Worm (Caenorhabditis elegans) whole organism, L1 larva: ENCODE measurements around the gene C33D9.8.

Experiments used
- C04F5.9 ChIP-seq: sonication (generic microtip); optimal IDR thresholded peaks from 2 replicates; lab custom pipeline; 2016; ENCODE audit warnings: missing genetic modification characterization, missing compliant biosample characterization
- C16A3.4 ChIP-seq: fragments of 150-350 bp; optimal IDR thresholded peaks from 2 replicates; lab custom pipeline; 2014; ENCODE audit warnings: missing biosample characterization, missing genetic modification characterization
- aly-2 ChIP-seq: fragments of 150-350 bp; optimal IDR thresholded peaks from 2 replicates; lab custom pipeline; 2014; ENCODE audit warnings: missing biosample characterization, missing genetic modification characterization
- blmp-1 ChIP-seq: fragments of 150-350 bp; optimal IDR thresholded peaks from 2 replicates; lab custom pipeline; 2014; ENCODE audit warnings: missing biosample characterization, missing genetic modification characterization
- ces-1 ChIP-seq: fragments of 150-350 bp; optimal IDR thresholded peaks from 2 replicates; lab custom pipeline; 2014; ENCODE audit warnings: missing biosample characterization, missing genetic modification reagents, missing genetic modification characterization
- efl-1 ChIP-seq, 4 experiments: fragments of 150-350 bp; optimal IDR thresholded peaks in 3 of 4; peaks in 1 of 4; 1 replicate in 1 of 4; 2 replicates in 3 of 4; lab custom pipeline; 2014; ENCODE audit warnings: missing biosample characterization in 2 of 4, missing genetic modification characterization in 2 of 4, missing genetic modification reagents in 2 of 4
- egl-13 ChIP-seq: sonication (generic microtip); optimal IDR thresholded peaks from 2 replicates; lab custom pipeline; 2016; ENCODE audit warnings: missing genotype, missing genetic modification reagents, missing genetic modification characterization, missing compliant biosample characterization
- elt-3 ChIP-seq, 6 experiments: fragments of 150-350 bp in 1 of 6; sonication (generic microtip); optimal IDR thresholded peaks; 2 replicates each; lab custom pipeline; 2017 to 2018; ENCODE audit warnings: missing biosample characterization in 6 of 6, missing genetic modification characterization in 6 of 6, inconsistent platforms in 1 of 6
- fkh-4 ChIP-seq: sonication (generic microtip); optimal IDR thresholded peaks from 2 replicates; lab custom pipeline; 2016; ENCODE audit warnings: missing compliant biosample characterization, missing genetic modification characterization, borderline replicate concordance
- hlh-17 ChIP-seq: fragments of 200-800 bp; sonication (Bioruptor generic); optimal IDR thresholded peaks from 2 replicates; lab custom pipeline; 2018; ENCODE audit warnings: missing genetic modification characterization, mild to moderate bottlenecking, missing compliant biosample characterization, moderate library complexity, borderline replicate concordance
- hpl-2 ChIP-seq: fragments of 150-350 bp; optimal IDR thresholded peaks from 2 replicates; lab custom pipeline; 2014; ENCODE audit warnings: missing biosample characterization, missing genetic modification reagents, missing genetic modification characterization
- isw-1 ChIP-seq: fragments of 200-800 bp; sonication (Bioruptor generic); IDR thresholded peaks from 2 replicates; pipeline ENCODE4 v1.3.6; 2022; ENCODE audit warnings: missing genetic modification characterization, missing compliant biosample characterization
- lin-14 ChIP-seq: fragments of 200-800 bp; sonication (Bioruptor generic); optimal IDR thresholded peaks from 2 replicates; lab custom pipeline; 2018; ENCODE audit warnings: mild to moderate bottlenecking, missing genetic modification characterization, moderate library complexity, missing compliant biosample characterization
- lin-15B ChIP-seq: fragments of 150-350 bp; sonication (generic microtip); optimal IDR thresholded peaks from 3 replicates; lab custom pipeline; 2014; ENCODE audit warnings: missing biosample characterization, missing genetic modification characterization
- mab-9 ChIP-seq: fragments of 200-800 bp; sonication (Bioruptor generic); IDR thresholded peaks from 2 replicates; pipeline ENCODE4 v1.3.6; 2022; ENCODE audit warnings: missing genetic modification reagents, missing genetic modification characterization, missing compliant biosample characterization
- nhr-11 ChIP-seq: fragments of 150-350 bp; optimal IDR thresholded peaks from 2 replicates; lab custom pipeline; 2014; ENCODE audit warnings: missing biosample characterization, missing genetic modification characterization
- nhr-237 ChIP-seq: fragments of 150-350 bp; optimal IDR thresholded peaks from 2 replicates; lab custom pipeline; 2014; ENCODE audit warnings: missing biosample characterization, missing genetic modification characterization
- nhr-28 ChIP-seq: fragments of 150-350 bp; optimal IDR thresholded peaks from 2 replicates; lab custom pipeline; 2014; ENCODE audit warnings: missing biosample characterization, missing genetic modification characterization
- nhr-47 ChIP-seq: sonication (generic microtip); optimal IDR thresholded peaks from 2 replicates; lab custom pipeline; 2016; ENCODE audit warnings: mild to moderate bottlenecking, missing genetic modification characterization, moderate library complexity, missing compliant biosample characterization
- nhr-71 ChIP-seq: sonication (generic microtip); optimal IDR thresholded peaks from 2 replicates; lab custom pipeline; 2016; ENCODE audit warnings: mild to moderate bottlenecking, missing genetic modification characterization, moderate library complexity, missing compliant biosample characterization
- nhr-77 ChIP-seq: fragments of 150-350 bp; optimal IDR thresholded peaks from 2 replicates; lab custom pipeline; 2014; ENCODE audit warnings: missing biosample characterization, missing genetic modification characterization
- nhr-85 ChIP-seq: sonication (generic microtip); peaks from one replicate; lab custom pipeline; 2016; ENCODE audit warnings: missing genetic modification characterization, inconsistent platforms, missing compliant biosample characterization
- nhr-90 ChIP-seq: sonication (generic microtip); optimal IDR thresholded peaks from 2 replicates; lab custom pipeline; 2016; ENCODE audit warnings: mild to moderate bottlenecking, missing genetic modification characterization, missing compliant biosample characterization; ENCODE audit not compliant: poor library complexity
- skn-1 ChIP-seq: fragments of 150-350 bp; optimal IDR thresholded peaks from 2 replicates; lab custom pipeline; 2014; ENCODE audit warnings: missing biosample characterization, missing genetic modification characterization
- sox-4 ChIP-seq: sonication (generic microtip); optimal IDR thresholded peaks from 2 replicates; lab custom pipeline; 2016; ENCODE audit warnings: missing genetic modification characterization, missing compliant biosample characterization
- sptf-1 ChIP-seq: fragments of 150-350 bp; optimal IDR thresholded peaks from 2 replicates; lab custom pipeline; 2014; ENCODE audit warnings: missing biosample characterization, missing genetic modification characterization
- sup-37 ChIP-seq: fragments of 200-800 bp; sonication (Bioruptor generic); optimal IDR thresholded peaks from 2 replicates; lab custom pipeline; 2018; ENCODE audit warnings: mild to moderate bottlenecking, missing genetic modification characterization, missing compliant biosample characterization
- swsn-7 ChIP-seq: sonication (generic microtip); optimal IDR thresholded peaks from 2 replicates; lab custom pipeline; 2016; ENCODE audit warnings: missing genetic modification characterization, missing compliant biosample characterization
- tbx-2 ChIP-seq: sonication (generic microtip); optimal IDR thresholded peaks from 2 replicates; lab custom pipeline; 2016; ENCODE audit warnings: missing genetic modification characterization, missing compliant biosample characterization
- tlp-1 ChIP-seq: fragments of 150-350 bp; optimal IDR thresholded peaks from 2 replicates; lab custom pipeline; 2014; ENCODE audit warnings: missing biosample characterization, missing genetic modification characterization
- unc-30 ChIP-seq: sonication (generic microtip); optimal IDR thresholded peaks from 2 replicates; lab custom pipeline; 2017; ENCODE audit warnings: missing biosample characterization, missing genetic modification characterization
- unc-62 ChIP-seq: fragments of 150-350 bp; optimal IDR thresholded peaks from 2 replicates; lab custom pipeline; 2014; ENCODE audit warnings: missing biosample characterization, missing genetic modification reagents, missing genetic modification characterization
- zag-1 ChIP-seq: fragments of 150-350 bp; optimal IDR thresholded peaks from 2 replicates; lab custom pipeline; 2014; ENCODE audit warnings: missing biosample characterization, missing genetic modification characterization
- ztf-4 ChIP-seq: fragments of 150-350 bp; optimal IDR thresholded peaks from 2 replicates; lab custom pipeline; 2014; ENCODE audit warnings: missing biosample characterization, missing genetic modification characterization

Gene C33D9.8

ce11 chrIV:8822598-8822997, 36.0 kb upstream of the C33D9.8 start:
- TF ChIP-seq nhr-71 (tag; lab: Kevin White, UChicago) = peak; percentile 24
- peak; percentile 31 for TF ChIP-seq nhr-90
- TF ChIP-seq lin-14 (GFP tag; lab: Kevin White, UChicago) = peak; percentile 28
- peak; percentile 12 for TF ChIP-seq tbx-2 (tag; lab: Kevin White, UChicago)
- TF ChIP-seq ces-1 (GFP tag; lab: Kevin White, UChicago) = no peak
- TF ChIP-seq sup-37 (GFP tag; lab: Kevin White, UChicago) = no peak
- peak in 2 of 6 experiments; percentile 18 to 36 for TF ChIP-seq elt-3 (tag; optimal IDR thresholded peaks at IDR 0.05; lab: Kevin White, UChicago)
- peak; percentile 75 for TF ChIP-seq nhr-85 (tag; lab: Kevin White, UChicago)
- TF ChIP-seq egl-13 = no peak
- TF ChIP-seq aly-2 = peak; percentile 92
- no peak for TF ChIP-seq nhr-11 (tag; lab: Kevin White, UChicago)

DNA sequence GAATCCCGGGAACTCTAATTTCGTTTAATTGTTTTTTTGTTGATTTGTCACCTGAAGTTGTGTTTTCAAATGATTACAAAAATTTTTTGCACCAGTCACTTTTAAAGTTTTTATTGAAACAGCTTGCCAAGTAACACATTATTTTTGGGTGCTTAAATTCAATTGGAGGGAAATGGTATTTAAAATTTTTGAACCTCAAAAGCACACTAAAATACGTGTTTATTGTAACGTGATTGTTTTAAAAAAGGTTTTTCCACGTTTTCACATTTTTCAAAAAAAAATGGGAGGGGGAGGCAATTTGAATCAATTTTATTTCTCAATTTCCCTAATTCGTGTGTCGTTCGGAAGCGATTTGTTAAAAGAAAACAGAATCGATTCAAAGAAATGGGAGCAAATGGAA, 34.6 kb upstream of the C33D9.8 start, which contains the start of gene T28C6.5:
Gene T28C6.5 (plus strand): TSS at position 301 of the 400 bp plus-strand sequence.
- TF ChIP-seq hlh-17 (GFP tag; lab: Kevin White, UChicago) (no peak), tbx-2 (tag; lab: Kevin White, UChicago) (no peak), C16A3.4 (tag; lab: Kevin White, UChicago) (no peak), aly-2 (no peak)

DNA sequence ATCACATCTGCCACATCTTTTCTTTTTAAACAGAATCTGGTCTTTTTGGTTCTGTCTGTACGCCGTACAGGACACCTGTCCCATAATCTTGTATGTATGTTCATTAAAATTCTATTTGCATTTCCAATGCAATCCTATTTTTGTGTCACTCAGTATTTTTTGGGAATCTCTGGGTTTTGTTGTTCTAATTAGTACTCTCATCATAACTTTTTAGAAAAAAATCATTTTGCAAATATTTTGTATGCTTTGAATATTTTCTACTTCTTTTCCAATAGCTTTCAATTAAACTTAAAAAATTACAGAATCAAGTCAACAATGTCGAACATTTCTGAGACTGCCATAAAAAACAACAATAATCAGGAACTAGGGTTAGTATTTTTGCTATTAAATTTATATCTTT, 33.5 kb upstream of the C33D9.8 start, which contains the start of gene T28C6.3:
Gene T28C6.3 (plus strand): TSS at position 301 of the 400 bp plus-strand sequence.
- TF ChIP-seq aly-2 (no peak), hpl-2 (GFP tag; lab: Kevin White, UChicago) (no peak), skn-1 (tag; lab: Kevin White, UChicago) (no peak), zag-1 (tag; lab: Kevin White, UChicago) (no peak), efl-1 (optimal IDR thresholded peaks at IDR 0.05; lab: Kevin White, UChicago) (no peak), efl-1 (GFP tag; optimal IDR thresholded peaks at IDR 0.05 in 1 of 2; lab: Kevin White, UChicago) (peak in 1 of 2 experiments; percentile 9)

ce11 chrIV:8819471-8819870, 32.9 kb upstream of the C33D9.8 start:
- TF ChIP-seq nhr-237 (tag; lab: Kevin White, UChicago) = no peak
- no peak for TF ChIP-seq swsn-7 (tag; lab: Kevin White, UChicago)
- no peak for TF ChIP-seq nhr-77
- no peak for TF ChIP-seq ztf-4 (tag; lab: Kevin White, UChicago)
- no peak for TF ChIP-seq blmp-1 (tag; lab: Kevin White, UChicago)
- no peak for TF ChIP-seq unc-62 (GFP tag; lab: Kevin White, UChicago)
- TF ChIP-seq isw-1 = no peak
- TF ChIP-seq nhr-47 (tag; lab: Kevin White, UChicago) = no peak
- TF ChIP-seq C04F5.9 (tag; lab: Kevin White, UChicago) = no peak

DNA sequence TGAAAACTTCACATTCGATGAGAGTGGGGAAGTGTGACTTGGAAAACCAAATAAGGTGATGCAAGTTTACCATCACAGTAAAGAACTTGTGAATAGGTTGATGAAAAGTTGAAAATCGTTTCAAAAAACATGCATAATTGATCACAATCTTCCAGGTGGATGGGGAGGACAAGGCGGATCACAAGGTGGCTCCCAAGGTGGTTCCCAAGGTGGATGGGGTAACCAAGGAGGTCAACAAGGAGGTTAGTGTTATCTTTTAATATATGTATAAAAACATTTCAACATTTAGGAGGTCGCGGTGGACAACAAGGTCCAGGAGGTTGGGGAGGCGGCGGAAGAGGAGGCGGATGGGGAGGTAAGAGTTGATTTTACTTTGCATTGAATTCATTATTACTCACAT, 31.1 kb upstream of the C33D9.8 start, which contains the start of gene T28C6.10:
Gene T28C6.10 (plus strand): TSS at position 301 of the 400 bp plus-strand sequence.
- TF ChIP-seq fkh-4 (tag; lab: Kevin White, UChicago) (no peak), blmp-1 (tag; lab: Kevin White, UChicago) (no peak), sox-4 (tag; lab: Kevin White, UChicago) (no peak), nhr-28 (no peak), nhr-71 (tag; lab: Kevin White, UChicago) (no peak), lin-15B (tag; lab: Kevin White, UChicago) (no peak), nhr-85 (tag; lab: Kevin White, UChicago) (no peak), sptf-1 (tag; lab: Kevin White, UChicago) (no peak)

- no peak for TF ChIP-seq tlp-1
- TF ChIP-seq elt-3 (tag; optimal IDR thresholded peaks at IDR 0.05; lab: Kevin White, UChicago) = no peak
- no peak for TF ChIP-seq mab-9
- no peak for TF ChIP-seq unc-30 (tag; lab: Kevin White, UChicago)
- no peak for TF ChIP-seq aly-2
Measured at ce11 chrIV:8816617-8817016, 30.1 kb upstream of the C33D9.8 start.
